Fruit fly (Drosophila melanogaster): ENCODE measurements around the gene Nepl15.
A peak's percentile ranks its signal among the peaks of the same experiment; 100 is the strongest.

The Nepl15 gene

DNA sequence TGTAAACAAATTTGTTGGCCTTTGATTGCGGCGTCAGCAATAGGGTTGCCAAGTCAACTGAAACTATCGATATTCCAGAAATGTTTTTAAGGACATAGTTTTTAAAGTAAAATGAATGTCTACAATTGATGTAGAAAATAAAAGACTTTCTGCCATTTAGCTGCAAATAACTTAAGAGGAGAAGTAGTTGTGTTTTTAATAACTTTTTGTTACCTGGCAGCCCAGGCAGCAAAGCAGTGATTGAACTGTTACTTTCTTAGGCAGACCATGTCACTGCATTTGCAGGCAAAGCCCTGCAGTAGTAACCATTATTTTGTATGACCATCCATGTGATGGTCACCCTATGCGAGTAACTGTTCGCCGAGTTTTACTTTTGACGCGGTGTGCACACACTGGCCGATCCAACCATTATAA lies 15.4 kb downstream of the Nepl15 start, which contains the start of the genes rumi, CG7029 and Usp12-46 (continued):
- TF ChIP-seq Oli (tag; optimal IDR thresholded peaks at IDR 0.05): peak; percentile 80
- TF ChIP-seq ac (GFP tag; optimal IDR thresholded peaks at IDR 0.05): peak; percentile 23
- TF ChIP-seq CG1024 (GFP tag; IDR thresholded peaks at IDR 0.05): peak; percentile 73
- peak; percentile 76 for TF ChIP-seq bcd (GFP tag; optimal IDR thresholded peaks at IDR 0.05)
- TF ChIP-seq CG17359 (tag; optimal IDR thresholded peaks at IDR 0.05): peak; percentile 84
- TF ChIP-seq pros (GFP tag; optimal IDR thresholded peaks at IDR 0.05): peak; percentile 82
- TF ChIP-seq toy (GFP tag; IDR thresholded peaks at IDR 0.05): peak; percentile 63
- TF ChIP-seq psq (GFP tag; optimal IDR thresholded peaks at IDR 0.05): peak; percentile 64
- TF ChIP-seq TFAM (GFP tag; optimal IDR thresholded peaks at IDR 0.05): peak; percentile 49
- peak; percentile 89 for TF ChIP-seq Chrac-16 (GFP tag; optimal IDR thresholded peaks at IDR 0.05)
- peak; percentile 82 for TF ChIP-seq Sry-δ (GFP tag; optimal IDR thresholded peaks at IDR 0.05)
- TF ChIP-seq dysf (GFP tag; IDR thresholded peaks at IDR 0.05): peak; percentile 84
- peak; percentile 89 for TF ChIP-seq CG1603 (tag; optimal IDR thresholded peaks at IDR 0.05)
- peak; percentile 47 for TF ChIP-seq CG8281 (tag; optimal IDR thresholded peaks at IDR 0.05)
- peak; percentile 44 for TF ChIP-seq gfzf (GFP tag; optimal IDR thresholded peaks at IDR 0.05)
- peak; percentile 46; the same call in 1 of the 3 replicates for TF ChIP-seq mld (GFP tag; IDR thresholded peaks at IDR 0.05; ENCODE audit: partially characterized antibody)
- peak; percentile 81 for TF ChIP-seq Ada2b (GFP tag; IDR thresholded peaks at IDR 0.05)
- peak; percentile 44 for TF ChIP-seq Asciz (GFP tag; optimal IDR thresholded peaks at IDR 0.05)
- TF ChIP-seq Fer1 (GFP tag; optimal IDR thresholded peaks at IDR 0.05): peak; percentile 75
- no peak for TF ChIP-seq CG17568 (GFP tag; optimal IDR thresholded peaks at IDR 0.05)
- peak; percentile 90 for TF ChIP-seq CG34422 (GFP tag; IDR thresholded peaks at IDR 0.05)
- TF ChIP-seq Rfx (GFP tag; IDR thresholded peaks at IDR 0.05): peak; percentile 89
- TF ChIP-seq MTF-1 (GFP tag; optimal IDR thresholded peaks at IDR 0.05; ENCODE audit: borderline replicate concordance): peak; percentile 46
- peak; percentile 90 for TF ChIP-seq CG17328 (GFP tag; IDR thresholded peaks at IDR 0.05)
- peak; percentile 62 for TF ChIP-seq CG10321 (GFP tag; IDR thresholded peaks at IDR 0.05)
- peak; percentile 88 for TF ChIP-seq repo (GFP tag; optimal IDR thresholded peaks at IDR 0.05)
- TF ChIP-seq Atf6 (GFP tag; IDR thresholded peaks at IDR 0.05): peak; percentile 87
- peak; percentile 87 for TF ChIP-seq tin (GFP tag; optimal IDR thresholded peaks at IDR 0.05)
- TF ChIP-seq gro (GFP tag; optimal IDR thresholded peaks at IDR 0.05): peak; percentile 91
- peak; percentile 79 for TF ChIP-seq CG4820 (GFP tag; optimal IDR thresholded peaks at IDR 0.05)
- TF ChIP-seq nom (GFP tag; optimal IDR thresholded peaks at IDR 0.05): peak; percentile 58
- TF ChIP-seq D19A (tag; optimal IDR thresholded peaks at IDR 0.05): no peak
- TF ChIP-seq CG7357 (GFP tag; IDR thresholded peaks at IDR 0.05): peak; percentile 60; the same call in 2 of the 3 replicates
- TF ChIP-seq Ssrp (tag; optimal IDR thresholded peaks at IDR 0.05): peak; percentile 86
- TF ChIP-seq abd-A (tag; optimal IDR thresholded peaks at IDR 0.05): no peak
- no peak for TF ChIP-seq yki (optimal IDR thresholded peaks at IDR 0.05)
- peak; percentile 87 for TF ChIP-seq grau (tag; optimal IDR thresholded peaks at IDR 0.05)
- peak; percentile 90 for TF ChIP-seq CG1647 (GFP tag; optimal IDR thresholded peaks at IDR 0.05)
- 0 out of 2 replicates have a peak, but pooled peaks have one; percentile 10 for TF ChIP-seq crol (GFP tag; IDR thresholded peaks at IDR 0.05)
- peak; percentile 86 for TF ChIP-seq Sox102F (GFP tag; optimal IDR thresholded peaks at IDR 0.05)
- peak; percentile 82 for TF ChIP-seq fd96Cb (tag; optimal IDR thresholded peaks at IDR 0.05)
- TF ChIP-seq bigmax (GFP tag; optimal IDR thresholded peaks at IDR 0.05): no peak
- TF ChIP-seq CG10274 (GFP tag; optimal IDR thresholded peaks at IDR 0.05): peak; percentile 10
- peak; percentile 99 for TF ChIP-seq sens (GFP tag)
- peak; percentile 87 for TF ChIP-seq Atf-2 (GFP tag; optimal IDR thresholded peaks at IDR 0.05)
- TF ChIP-seq salm (tag; optimal IDR thresholded peaks at IDR 0.05): peak; percentile 69
- peak; percentile 82 for TF ChIP-seq CG7372 (GFP tag; IDR thresholded peaks at IDR 0.05)
- peak; percentile 82 for TF ChIP-seq CG8765 (GFP tag; IDR thresholded peaks at IDR 0.05)
- TF ChIP-seq CG10565 (GFP tag; optimal IDR thresholded peaks at IDR 0.05): peak; percentile 56
- TF ChIP-seq sim (GFP tag; IDR thresholded peaks at IDR 0.05): peak; percentile 58; the same call in 1 of the 2 replicates
- peak; percentile 83 for TF ChIP-seq CG18619 (GFP tag; optimal IDR thresholded peaks at IDR 0.05)
